Worm (Caenorhabditis elegans): ENCODE measurements around the gene R09E10.6.

ce11 chrIV:10277716-10278115 lies 16.2 kb downstream of the R09E10.6 start, which contains the start of gene Y43C5A.4:
- TF ChIP-seq W03F9.2 (tag; optimal IDR thresholded peaks at IDR 0.05) (no peak), dao-5 (tag; optimal IDR thresholded peaks at IDR 0.05) (no peak)
